Fruit fly (Drosophila melanogaster): ENCODE measurements around the gene CG13250.

Gene CG13250

DNA sequence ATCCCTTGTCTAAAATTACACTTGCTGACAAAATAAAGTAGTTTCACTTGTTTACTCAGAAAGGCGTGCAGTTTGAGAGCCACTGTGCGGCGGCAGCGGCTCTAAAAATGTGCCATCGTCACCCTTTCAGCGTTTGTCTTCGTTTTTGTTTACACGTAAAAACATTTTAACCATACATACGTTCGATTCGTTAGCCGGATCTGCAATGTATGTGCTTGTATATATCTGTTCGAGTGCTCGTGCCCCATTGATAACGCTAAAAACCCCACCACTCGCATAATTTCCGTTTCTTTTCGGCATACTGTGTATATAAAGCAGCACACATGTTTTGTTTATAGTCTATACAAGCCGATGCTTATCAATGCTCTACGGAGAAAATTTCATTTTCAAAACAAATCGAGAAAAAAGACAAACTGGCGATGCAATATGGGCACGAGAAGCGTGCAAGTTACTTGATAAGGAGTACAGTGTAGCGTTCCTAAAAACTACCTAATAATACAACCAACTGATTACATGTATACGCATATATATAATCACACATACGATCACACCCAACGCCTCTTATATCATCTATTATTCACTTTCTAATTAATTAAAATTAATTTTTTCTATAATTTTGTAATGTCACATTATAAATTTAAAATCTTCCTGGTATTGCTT lies 16.9 kb upstream of the CG13250 start:
- TF ChIP-seq net (GFP tag; optimal IDR thresholded peaks at IDR 0.05) (no peak), CG6163 (GFP tag; IDR thresholded peaks at IDR 0.05) (no peak; the same call in 2 of the 3 replicates), CG9139 (GFP tag; optimal IDR thresholded peaks at IDR 0.05) (no peak), ss (GFP tag; optimal IDR thresholded peaks at IDR 0.05) (no peak), CG6854 (GFP tag; optimal IDR thresholded peaks at IDR 0.05) (peak; percentile 12), CG32006 (GFP tag; optimal IDR thresholded peaks at IDR 0.05) (peak; percentile 50), CG15336 (GFP tag; IDR thresholded peaks at IDR 0.05) (peak; percentile 41; the same call in 1 of the 2 replicates), Hr39 (GFP tag; optimal IDR thresholded peaks at IDR 0.05) (no peak), Sox14 (GFP tag; optimal IDR thresholded peaks at IDR 0.05) (no peak), dac (GFP tag; optimal IDR thresholded peaks at IDR 0.05) (no peak), CG1621 (tag; optimal IDR thresholded peaks at IDR 0.05) (no peak), esn (GFP tag; optimal IDR thresholded peaks at IDR 0.05) (peak; percentile 57), Hr4 (GFP tag; optimal IDR thresholded peaks at IDR 0.05) (peak; percentile 26), spab (GFP tag; optimal IDR thresholded peaks at IDR 0.05) (no peak), Smox (GFP tag; optimal IDR thresholded peaks at IDR 0.05) (peak; percentile 39), fd59A (GFP tag; optimal IDR thresholded peaks at IDR 0.05) (no peak), Eip78C (GFP tag) (peak; percentile 75), Gug (GFP tag; IDR thresholded peaks at IDR 0.05) (peak; percentile 20; the same call in 1 of the 2 replicates), Eip75B (GFP tag; optimal IDR thresholded peaks at IDR 0.05) (no peak), achi (GFP tag; optimal IDR thresholded peaks at IDR 0.05) (no peak), CG34406 (GFP tag; optimal IDR thresholded peaks at IDR 0.05) (peak; percentile 60), CG8319 (GFP tag; optimal IDR thresholded peaks at IDR 0.05) (peak; percentile 7), svp (GFP tag) (no peak), Sox102F (GFP tag; optimal IDR thresholded peaks at IDR 0.05) (no peak), Blimp-1 (GFP tag; optimal IDR thresholded peaks at IDR 0.05) (no peak), fkh (GFP tag; optimal IDR thresholded peaks at IDR 0.05) (peak; percentile 97), CG4318 (GFP tag; optimal IDR thresholded peaks at IDR 0.05) (peak; percentile 7), cyc (GFP tag; optimal IDR thresholded peaks at IDR 0.05) (no peak), CG8632 (GFP tag; optimal IDR thresholded peaks at IDR 0.05) (peak; percentile 16), Hr38 (GFP tag; optimal IDR thresholded peaks at IDR 0.05) (no peak), pdm3 (GFP tag; optimal IDR thresholded peaks at IDR 0.05) (peak; percentile 44), CG3032 (tag; optimal IDR thresholded peaks at IDR 0.05) (peak; percentile 53), Met (GFP tag; optimal IDR thresholded peaks at IDR 0.05) (peak; percentile 2), CG11294 (GFP tag; IDR thresholded peaks at IDR 0.05) (no peak), CG3919 (GFP tag; optimal IDR thresholded peaks at IDR 0.05) (no peak), CG31627 (GFP tag; optimal IDR thresholded peaks at IDR 0.05) (peak; percentile 18), CG16779 (tag; optimal IDR thresholded peaks at IDR 0.05) (no peak), topi (GFP tag; optimal IDR thresholded peaks at IDR 0.05) (peak; percentile 15), CG11902 (GFP tag; optimal IDR thresholded peaks at IDR 0.05) (no peak), acj6 (GFP tag; optimal IDR thresholded peaks at IDR 0.05) (peak; percentile 38), CG10631 (GFP tag; optimal IDR thresholded peaks at IDR 0.05) (peak; percentile 35), CG8119 (GFP tag; IDR thresholded peaks at IDR 0.05) (peak; percentile 68), eg (GFP tag; IDR thresholded peaks at IDR 0.05) (peak; percentile 54; the same call in 2 of the 3 replicates), CG11762 (GFP tag; optimal IDR thresholded peaks at IDR 0.05; ENCODE audit: insufficient read depth) (no peak), CG6276 (GFP tag; optimal IDR thresholded peaks at IDR 0.05) (peak; percentile 57), fd85E (GFP tag; optimal IDR thresholded peaks at IDR 0.05) (no peak), Sox15 (GFP tag; optimal IDR thresholded peaks at IDR 0.05) (no peak), vri (GFP tag; optimal IDR thresholded peaks at IDR 0.05) (peak; percentile 29), CG10669 (GFP tag; optimal IDR thresholded peaks at IDR 0.05) (peak; percentile 24), Eip93F (GFP tag; optimal IDR thresholded peaks at IDR 0.05) (no peak), Ets96B (tag; optimal IDR thresholded peaks at IDR 0.05) (peak; percentile 57), Ets21C (GFP tag; optimal IDR thresholded peaks at IDR 0.05) (no peak)
